Worm (Caenorhabditis elegans) whole organism, young adult: Measurements from ENCODE around the gene vps-41.
A peak's percentile ranks its signal among the peaks of the same experiment; 100 is the strongest.

Experiments used
- B0035.1 ChIP-seq: sonication (generic microtip); optimal IDR thresholded peaks from 2 replicates; lab custom pipeline; 2016; ENCODE audit warnings: missing genetic modification characterization, mild to moderate bottlenecking, missing compliant biosample characterization, missing genotype, missing genetic modification reagents
- F49E8.2 ChIP-seq: sonication (generic microtip); optimal IDR thresholded peaks from 3 replicates; lab custom pipeline; 2017; ENCODE audit warnings: missing genetic modification characterization, mild to moderate bottlenecking, missing compliant biosample characterization, antibody characterized with exemption, moderate library complexity; ENCODE audit not compliant: insufficient read depth
- K12H6.12 ChIP-seq: fragments of 200-800 bp; sonication (Bioruptor generic); optimal IDR thresholded peaks from 2 replicates; lab custom pipeline; 2018; ENCODE audit warnings: mild to moderate bottlenecking, missing genetic modification characterization, missing compliant biosample characterization
- T07F8.4 ChIP-seq: sonication (generic microtip); optimal IDR thresholded peaks from 2 replicates; lab custom pipeline; 2016; ENCODE audit warnings: mild to moderate bottlenecking, missing genetic modification characterization, moderate library complexity, missing compliant biosample characterization
- Y79H2A.3 ChIP-seq: fragments of 200-800 bp; sonication (Bioruptor generic); conservative IDR thresholded peaks from 2 replicates; pipeline ENCODE4 v1.3.6; 2022; ENCODE audit warnings: missing genetic modification reagents, missing genetic modification characterization, missing compliant biosample characterization
- Y95B8A.8 ChIP-seq: fragments of 200-800 bp; sonication (Bioruptor generic); IDR thresholded peaks from 2 replicates; pipeline ENCODE4 v1.3.6; 2022; ENCODE audit warnings: missing genetic modification reagents, missing genetic modification characterization, missing compliant biosample characterization
- ama-1 ChIP-seq, 3 experiments: fragments of 150-350 bp in 1 of 3; sonication (generic microtip) in 2 of 3; optimal IDR thresholded peaks; 2 replicates each; lab custom pipeline; 2014 to 2018; ENCODE audit warnings: missing biosample characterization in 2 of 3, missing genetic modification characterization in 2 of 3, missing genetic modification reagents in 2 of 3
- attf-5 ChIP-seq: fragments of 200-800 bp; sonication (Bioruptor generic); optimal IDR thresholded peaks from 2 replicates; lab custom pipeline; 2018; ENCODE audit warnings: mild to moderate bottlenecking, missing genetic modification characterization, missing compliant biosample characterization
- bed-1 ChIP-seq: fragments of 200-800 bp; sonication (Bioruptor generic); IDR thresholded peaks from 2 replicates; pipeline ENCODE4 v1.3.6; 2022; ENCODE audit warnings: missing genetic modification reagents, missing genetic modification characterization, missing compliant biosample characterization
- cebp-1 ChIP-seq, 2 experiments: fragments of 200-800 bp in 1 of 2; sonication (Bioruptor generic) in 1 of 2; sonication (generic microtip) in 1 of 2; IDR thresholded peaks in 1 of 2; optimal IDR thresholded peaks in 1 of 2; 2 replicates each; pipeline versions ENCODE4 v1.3.6 to Lab custom; 2017 to 2022; ENCODE audit warnings: missing compliant biosample characterization in 2 of 2, missing genetic modification characterization in 2 of 2, mild to moderate bottlenecking in 1 of 2, missing genetic modification reagents in 1 of 2, moderate library complexity in 1 of 2
- ceh-27 ChIP-seq: fragments of 200-800 bp; sonication (Bioruptor generic); optimal IDR thresholded peaks from 2 replicates; lab custom pipeline; 2018; ENCODE audit warnings: mild to moderate bottlenecking, missing genetic modification characterization, moderate library complexity, missing compliant biosample characterization
- ceh-91 ChIP-seq: fragments of 200-800 bp; sonication (Bioruptor generic); IDR thresholded peaks from 2 replicates; pipeline ENCODE4 v1.3.6; 2022; ENCODE audit warnings: missing genetic modification reagents, missing genetic modification characterization, missing compliant biosample characterization
- die-1 ChIP-seq: sonication (generic microtip); optimal IDR thresholded peaks from 2 replicates; lab custom pipeline; 2016; ENCODE audit warnings: missing genotype, mild to moderate bottlenecking, missing genetic modification characterization, missing compliant biosample characterization
- dox-1 ChIP-seq: fragments of 200-800 bp; sonication (Bioruptor generic); IDR thresholded peaks from 2 replicates; pipeline ENCODE4 v1.3.6; 2022; ENCODE audit warnings: missing genetic modification reagents, missing genetic modification characterization, missing compliant biosample characterization
- dpff-1 ChIP-seq: sonication (generic microtip); optimal IDR thresholded peaks from 2 replicates; lab custom pipeline; 2017; ENCODE audit warnings: mild to moderate bottlenecking, missing genetic modification characterization, missing compliant biosample characterization
- egrh-3 ChIP-seq: fragments of 200-800 bp; sonication (Bioruptor generic); IDR thresholded peaks from 2 replicates; pipeline ENCODE4 v1.3.6; 2022; ENCODE audit warnings: missing genetic modification reagents, missing genetic modification characterization, missing compliant biosample characterization
- ekl-4 ChIP-seq: fragments of 200-800 bp; sonication (Bioruptor generic); IDR thresholded peaks from 2 replicates; pipeline ENCODE4 v1.3.6; 2022; ENCODE audit warnings: missing genetic modification reagents, missing genetic modification characterization, missing compliant biosample characterization
- gei-17 ChIP-seq: fragments of 200-800 bp; sonication (Bioruptor generic); optimal IDR thresholded peaks from 2 replicates; lab custom pipeline; 2018; ENCODE audit warnings: mild to moderate bottlenecking, missing genetic modification characterization, missing compliant biosample characterization
- hmg-1.2 ChIP-seq: fragments of 200-800 bp; sonication (Bioruptor generic); IDR thresholded peaks from 2 replicates; pipeline ENCODE4 v1.3.6; 2022; ENCODE audit warnings: missing genetic modification reagents, missing genetic modification characterization, missing compliant biosample characterization
- hrde-1 ChIP-seq: sonication (generic microtip); optimal IDR thresholded peaks from 2 replicates; lab custom pipeline; 2016; ENCODE audit warnings: missing genetic modification characterization, mild to moderate bottlenecking, missing compliant biosample characterization, moderate library complexity, missing genotype, missing genetic modification reagents, borderline replicate concordance
- let-607 ChIP-seq, 2 experiments: fragments of 200-800 bp in 1 of 2; sonication (Bioruptor generic) in 1 of 2; sonication (generic microtip) in 1 of 2; optimal IDR thresholded peaks; 2 replicates each; lab custom pipeline; 2016 to 2018; ENCODE audit warnings: mild to moderate bottlenecking in 2 of 2, missing compliant biosample characterization in 2 of 2, missing genetic modification characterization in 2 of 2, moderate library complexity in 2 of 2, missing genotype in 1 of 2
- lin-40 ChIP-seq: sonication (generic microtip); optimal IDR thresholded peaks from 2 replicates; lab custom pipeline; 2016; ENCODE audit warnings: missing genetic modification characterization, mild to moderate bottlenecking, missing compliant biosample characterization, missing genotype, missing genetic modification reagents
- madf-8 ChIP-seq: fragments of 200-800 bp; sonication (Bioruptor generic); conservative IDR thresholded peaks from 2 replicates; pipeline ENCODE4 v1.3.6; 2022; ENCODE audit warnings: missing genetic modification reagents, missing genetic modification characterization, missing compliant biosample characterization
- mcd-1 ChIP-seq: fragments of 200-800 bp; sonication (Bioruptor generic); IDR thresholded peaks from 2 replicates; pipeline ENCODE4 v1.3.6; 2022; ENCODE audit warnings: missing genetic modification reagents, missing genetic modification characterization, missing compliant biosample characterization
- mxl-1 ChIP-seq: sonication (generic microtip); optimal IDR thresholded peaks from 2 replicates; lab custom pipeline; 2016; ENCODE audit warnings: missing genetic modification characterization, missing compliant biosample characterization
- nfya-1 ChIP-seq: sonication (generic microtip); optimal IDR thresholded peaks from 2 replicates; lab custom pipeline; 2017; ENCODE audit warnings: antibody characterized with exemption, missing compliant biosample characterization, missing genetic modification characterization, borderline replicate concordance; ENCODE audit not compliant: insufficient read depth
- nhr-27 ChIP-seq: fragments of 200-800 bp; sonication (Bioruptor generic); optimal IDR thresholded peaks from 2 replicates; lab custom pipeline; 2018; ENCODE audit warnings: mild to moderate bottlenecking, missing genetic modification characterization, moderate library complexity, missing compliant biosample characterization
- nhr-80 ChIP-seq: sonication (generic microtip); optimal IDR thresholded peaks from 2 replicates; lab custom pipeline; 2016; ENCODE audit warnings: missing genetic modification characterization, missing compliant biosample characterization
- rec-8 ChIP-seq, 2 experiments: sonication (generic microtip); optimal IDR thresholded peaks; 2 replicates each; lab custom pipeline; 2016; ENCODE audit warnings: mild to moderate bottlenecking in 2 of 2, missing genetic modification characterization in 2 of 2, missing genetic modification reagents in 2 of 2, missing genotype in 2 of 2, missing biosample characterization in 1 of 2, missing compliant biosample characterization in 1 of 2, moderate library complexity in 1 of 2
- sdz-38 ChIP-seq: sonication (generic microtip); optimal IDR thresholded peaks from 2 replicates; lab custom pipeline; 2016; ENCODE audit warnings: missing genotype, missing genetic modification characterization, missing compliant biosample characterization
- sea-2 ChIP-seq: fragments of 200-800 bp; sonication (Bioruptor generic); IDR thresholded peaks from 2 replicates; pipeline ENCODE4 v1.3.6; 2022; ENCODE audit warnings: missing genetic modification characterization, missing compliant biosample characterization
- snpc-1.1 ChIP-seq: sonication (generic microtip); optimal IDR thresholded peaks from 2 replicates; lab custom pipeline; 2017; ENCODE audit warnings: missing genetic modification characterization, mild to moderate bottlenecking, missing compliant biosample characterization, antibody characterized with exemption, moderate library complexity, missing genotype, missing genetic modification reagents; ENCODE audit not compliant: insufficient read depth
- snpc-4 ChIP-seq, 5 experiments: fragments of 150-350 bp in 1 of 5; sonication (generic microtip) in 4 of 5; optimal IDR thresholded peaks; 2 replicates each; lab custom pipeline; 2014 to 2018; ENCODE audit warnings: missing genetic modification characterization in 5 of 5, missing biosample characterization in 3 of 5, antibody characterized with exemption in 2 of 5, mild to moderate bottlenecking in 2 of 5, missing compliant biosample characterization in 2 of 5, missing genotype in 2 of 5, moderate library complexity in 2 of 5, missing genetic modification reagents in 1 of 5
- tbp1 ChIP-seq: fragments of 200-800 bp; sonication (Bioruptor generic); optimal IDR thresholded peaks from 2 replicates; lab custom pipeline; 2018; ENCODE audit warnings: mild to moderate bottlenecking, missing genetic modification characterization, missing compliant biosample characterization
- tlf-1 ChIP-seq: fragments of 200-800 bp; sonication (Bioruptor generic); optimal IDR thresholded peaks from 2 replicates; lab custom pipeline; 2018; ENCODE audit warnings: mild to moderate bottlenecking, missing genetic modification characterization, missing compliant biosample characterization
- unc-62 ChIP-seq: fragments of 150-350 bp; optimal IDR thresholded peaks from 2 replicates; lab custom pipeline; 2014; ENCODE audit warnings: missing biosample characterization, missing genetic modification reagents, missing genetic modification characterization
- ztf-18 ChIP-seq: sonication (generic microtip); optimal IDR thresholded peaks from 2 replicates; lab custom pipeline; 2016; ENCODE audit warnings: missing genotype, mild to moderate bottlenecking, missing genetic modification characterization, missing compliant biosample characterization
- ztf-26 ChIP-seq: sonication (generic microtip); optimal IDR thresholded peaks from 2 replicates; lab custom pipeline; 2017; ENCODE audit warnings: missing genetic modification characterization, missing compliant biosample characterization
- ztf-28 ChIP-seq: fragments of 200-800 bp; sonication (Bioruptor generic); IDR thresholded peaks from 2 replicates; pipeline ENCODE4 v1.3.6; 2022; ENCODE audit warnings: missing genetic modification reagents, missing genetic modification characterization, missing compliant biosample characterization
- ztf-3 ChIP-seq: fragments of 200-800 bp; sonication (Bioruptor generic); optimal IDR thresholded peaks from 2 replicates; lab custom pipeline; 2018; ENCODE audit warnings: mild to moderate bottlenecking, missing genetic modification characterization, missing compliant biosample characterization

Gene vps-41

DNA sequence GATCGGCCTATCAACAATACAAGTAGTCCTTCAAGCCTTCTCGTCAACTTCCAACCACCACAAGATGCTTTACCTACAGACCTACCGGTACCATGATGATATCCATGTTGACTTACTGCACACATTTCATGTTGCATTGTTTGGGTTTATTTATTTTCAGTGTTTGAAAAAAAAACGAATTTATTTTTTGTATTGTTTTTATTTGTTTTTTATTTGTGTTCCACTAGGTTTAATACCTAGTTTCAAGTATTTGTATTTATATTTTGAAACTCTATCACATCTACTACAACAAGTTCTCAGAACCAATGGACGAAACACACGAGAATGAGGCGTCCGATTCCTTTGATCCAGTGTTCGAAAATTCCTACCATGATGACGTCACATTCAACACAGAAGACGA, at the start of gene vps-41:
Gene vps-41 (plus strand): TSS at position 301 of the 400 bp plus-strand sequence.
- TF ChIP-seq hrde-1 (tag; lab: Kevin White, UChicago) (no peak), sea-2 (GFP tag; lab: Robert Waterston, UW) (no peak), unc-62 (no peak), Y79H2A.3 (no peak), F49E8.2 (no peak), egrh-3 (GFP tag; lab: Robert Waterston, UW) (no peak)

DNA sequence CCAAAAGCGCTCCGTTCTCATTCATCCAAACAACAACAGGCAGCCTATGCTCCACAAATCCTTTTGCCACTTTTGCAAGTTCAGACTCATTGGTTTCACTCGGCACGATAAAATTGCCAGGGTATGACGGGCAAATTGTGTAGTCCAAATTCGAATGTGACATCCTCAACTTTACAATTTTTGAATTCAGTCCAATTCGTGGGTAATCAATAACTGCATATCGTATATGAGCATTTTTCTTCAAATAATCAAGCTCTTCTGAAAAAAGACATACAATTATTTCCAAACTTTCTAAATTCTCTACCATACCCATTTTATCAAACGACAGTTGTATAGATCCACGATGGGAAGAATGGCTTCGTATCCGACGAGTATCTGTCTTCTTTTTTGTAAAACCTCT, 45.4 kb upstream of the vps-41 start:
- TF ChIP-seq hrde-1 (tag; lab: Kevin White, UChicago) (no peak), tbp1 (no peak), bed-1 (GFP tag; lab: Robert Waterston, UW) (no peak), Y95B8A.8 (GFP tag; lab: Robert Waterston, UW) (no peak), ceh-27 (GFP tag; lab: Kevin White, UChicago) (no peak), cebp-1 (GFP tag; IDR thresholded peaks at IDR 0.05; lab: Robert Waterston, UW) (no peak), cebp-1 (tag; optimal IDR thresholded peaks at IDR 0.05; lab: Kevin White, UChicago) (no peak), K12H6.12 (tag; lab: Kevin White, UChicago) (no peak), mxl-1 (no peak), gei-17 (GFP tag; lab: Kevin White, UChicago) (no peak), ama-1 (optimal IDR thresholded peaks at IDR 0.05; lab: Kevin White, UChicago) (no peak), ama-1 (GFP tag; optimal IDR thresholded peaks at IDR 0.05; lab: Kevin White, UChicago) (no peak), hmg-1.2 (GFP tag; lab: Robert Waterston, UW) (no peak), nhr-27 (tag; lab: Kevin White, UChicago) (no peak), B0035.1 (tag; lab: Kevin White, UChicago) (no peak), dpff-1 (no peak), T07F8.4 (tag; lab: Kevin White, UChicago) (no peak), lin-40 (tag; lab: Kevin White, UChicago) (no peak), tlf-1 (GFP tag; lab: Kevin White, UChicago) (no peak), ztf-3 (GFP tag; lab: Kevin White, UChicago) (no peak), ztf-28 (GFP tag; lab: Robert Waterston, UW) (no peak)

DNA sequence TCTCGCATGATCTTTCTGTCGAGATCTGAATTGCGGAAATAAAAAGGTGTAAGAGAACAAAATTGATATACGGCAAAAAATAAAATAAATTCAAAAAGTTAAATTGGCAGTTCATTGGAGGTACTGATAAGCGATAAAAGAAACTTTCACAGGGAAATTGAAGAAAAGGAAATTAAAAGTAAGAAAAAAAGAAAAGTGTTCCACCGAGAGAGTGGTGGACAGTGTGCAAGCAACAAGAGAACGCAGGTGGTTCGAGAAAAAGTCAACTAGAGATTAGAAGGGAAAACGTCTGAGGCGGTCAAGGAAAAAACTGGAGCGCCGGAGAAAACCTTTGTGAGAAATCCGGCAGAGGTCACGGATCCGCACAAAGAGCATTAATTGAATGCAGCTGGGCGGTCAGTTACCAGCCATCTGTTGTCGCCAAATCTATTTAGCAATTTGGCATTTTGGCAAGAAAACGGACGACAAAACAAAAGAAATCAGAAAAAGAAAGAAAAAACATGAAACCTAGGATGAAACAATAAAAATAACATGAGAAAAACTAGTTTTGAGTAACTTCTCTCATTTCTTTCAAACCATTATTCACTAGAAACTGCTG, 40.1 kb upstream of the vps-41 start, which contains the start of gene mtm-5:
Gene mtm-5 (minus strand): TSS at position 27 of the 598 bp plus-strand sequence.
- TF ChIP-seq dox-1 (GFP tag; lab: Robert Waterston, UW) (peak; percentile 39; the same call in 1 of the 2 replicates), attf-5 (GFP tag; lab: Kevin White, UChicago) (peak; percentile 21), hmg-1.2 (GFP tag; lab: Robert Waterston, UW) (peak; percentile 80; the same call in 1 of the 2 replicates), nhr-80 (tag; lab: Kevin White, UChicago) (peak; percentile 85), ekl-4 (GFP tag; lab: Robert Waterston, UW) (no peak)

- TF ChIP-seq ceh-91 (GFP tag; lab: Robert Waterston, UW) (no peak), snpc-4 (GFP tag; optimal IDR thresholded peaks at IDR 0.05; lab: Kevin White, UChicago) (no peak), snpc-4 (tag; optimal IDR thresholded peaks at IDR 0.05; lab: Kevin White, UChicago) (peak in 1 of 4 experiments; percentile 48), nhr-80 (tag; lab: Kevin White, UChicago) (peak; percentile 35), nfya-1 (no peak), snpc-1.1 (no peak), attf-5 (GFP tag; lab: Kevin White, UChicago) (peak; percentile 51), let-607 (tag; optimal IDR thresholded peaks at IDR 0.05; lab: Kevin White, UChicago) (peak in 1 of 2 experiments; percentile 37), ztf-26 (tag; lab: Kevin White, UChicago) (peak; percentile 9), madf-8 (GFP tag; lab: Robert Waterston, UW) (no peak), mcd-1 (GFP tag; lab: Robert Waterston, UW) (peak; percentile 53), cebp-1 (GFP tag; IDR thresholded peaks at IDR 0.05; lab: Robert Waterston, UW) (no peak), cebp-1 (tag; optimal IDR thresholded peaks at IDR 0.05; lab: Kevin White, UChicago) (no peak), sdz-38 (tag; lab: Kevin White, UChicago) (no peak), dox-1 (GFP tag; lab: Robert Waterston, UW) (peak; percentile 66), die-1 (tag; lab: Kevin White, UChicago) (no peak), ztf-18 (tag; lab: Kevin White, UChicago) (peak; percentile 92), rec-8 (tag; optimal IDR thresholded peaks at IDR 0.05; lab: Kevin White, UChicago) (no peak)
These were observed 39.6 kb upstream of the vps-41 start, which contains the start of gene Y34B4A.7 for ce11 chrX:5244041-5244440. Gene Y34B4A.7, plus strand, starts transcription at chrX:5244337.
